Fruit fly (Drosophila melanogaster) whole organism, pupa: ENCODE data around the gene CG5196.

Source experiments
- CG10348 ChIP-seq: fragments of 200-800 bp; sonication (Bioruptor generic); IDR thresholded peaks from 2 replicates; pipeline ENCODE4 v1.3.6; 2022; ENCODE audit warnings: missing biosample characterization, missing genetic modification characterization
- CG12605 ChIP-seq: fragments of 200-800 bp; sonication (Bioruptor generic); IDR thresholded peaks from 2 replicates; pipeline ENCODE4 v1.3.6; 2022; ENCODE audit warnings: missing biosample characterization, missing genetic modification characterization
- CG32121 ChIP-seq: fragments of 200-800 bp; sonication (Bioruptor generic); IDR thresholded peaks from 2 replicates; pipeline ENCODE4 v1.3.6; 2022; ENCODE audit warnings: missing biosample characterization, missing genetic modification characterization
- CG34367 ChIP-seq: fragments of 200-800 bp; sonication (Bioruptor generic); optimal IDR thresholded peaks from 2 replicates; lab custom pipeline; 2018; ENCODE audit warnings: missing biosample characterization, mild to moderate bottlenecking, missing genetic modification characterization
- CG9948 ChIP-seq: fragments of 200-800 bp; sonication (Bioruptor generic); optimal IDR thresholded peaks from 2 replicates; lab custom pipeline; 2018; ENCODE audit warnings: missing biosample characterization, mild to moderate bottlenecking, missing genetic modification characterization, moderate library complexity
- D1 ChIP-seq: fragments of 200-800 bp; sonication (Bioruptor generic); optimal IDR thresholded peaks from 2 replicates; lab custom pipeline; 2018; ENCODE audit warnings: missing biosample characterization, mild to moderate bottlenecking, missing genetic modification characterization, moderate library complexity
- Ets98B ChIP-seq: fragments of 200-800 bp; sonication (Bioruptor generic); IDR thresholded peaks from 2 replicates; pipeline ENCODE4 v1.3.6; 2022; ENCODE audit warnings: missing biosample characterization, missing genetic modification characterization
- rn ChIP-seq: fragments of 200-800 bp; sonication (Bioruptor generic); IDR thresholded peaks from 2 replicates; pipeline ENCODE4 v1.3.6; 2022; ENCODE audit warnings: missing biosample characterization, missing genetic modification characterization

dm6 chr3R:12423997-12424396 lies 15.9 kb downstream of the CG5196 start:
- no peak for TF ChIP-seq Ets98B (GFP tag; lab: Robert Waterston, UW)
- TF ChIP-seq CG12605 (GFP tag; lab: Robert Waterston, UW) = no peak
- no peak for TF ChIP-seq CG9948 (tag; lab: Kevin White, UChicago)
- no peak for TF ChIP-seq D1 (tag; lab: Kevin White, UChicago)
- TF ChIP-seq CG34367 = no peak
- no peak for TF ChIP-seq CG10348
- TF ChIP-seq CG32121 (GFP tag; lab: Robert Waterston, UW) = no peak
- TF ChIP-seq rn = no peak
